Worm (Caenorhabditis elegans) whole organism, L4 larva: ENCODE data around the gene col-151.
A peak's percentile ranks its signal among the peaks of the same experiment; 100 is the strongest.

ENCODE experiments used
- D1046.2 ChIP-seq: fragments of 200-800 bp; sonication (Bioruptor generic); IDR thresholded peaks from 2 replicates; pipeline ENCODE4 v1.3.6; 2022; ENCODE audit warnings: missing genetic modification characterization, missing compliant biosample characterization
- F26F4.8 ChIP-seq: fragments of 200-800 bp; sonication (Bioruptor generic); conservative IDR thresholded peaks from 2 replicates; pipeline ENCODE4 v1.3.6; 2022; ENCODE audit warnings: missing genetic modification characterization, missing compliant biosample characterization
- F49E8.2 ChIP-seq: sonication (generic microtip); optimal IDR thresholded peaks from 2 replicates; lab custom pipeline; 2016; ENCODE audit warnings: missing compliant biosample characterization, mild to moderate bottlenecking, missing genetic modification characterization, borderline replicate concordance
- R02D3.7 ChIP-seq: fragments of 150-350 bp; sonication (generic microtip); optimal IDR thresholded peaks from 3 replicates; lab custom pipeline; 2014; ENCODE audit warnings: missing biosample characterization, missing genetic modification characterization
- T20F7.1 ChIP-seq: fragments of 200-800 bp; sonication (Bioruptor generic); optimal IDR thresholded peaks from 2 replicates; lab custom pipeline; 2018; ENCODE audit warnings: mild to moderate bottlenecking, missing genetic modification characterization, missing compliant biosample characterization
- Y105C5A.15 ChIP-seq: fragments of 200-800 bp; sonication (Bioruptor generic); IDR thresholded peaks from 2 replicates; pipeline ENCODE4 v1.3.6; 2022; ENCODE audit warnings: missing genetic modification characterization, missing compliant biosample characterization
- Y48G9A.11 ChIP-seq: fragments of 200-800 bp; sonication (Bioruptor generic); IDR thresholded peaks from 2 replicates; pipeline ENCODE4 v1.3.6; 2022; ENCODE audit warnings: missing genetic modification reagents, missing genetic modification characterization, missing compliant biosample characterization
- ZK337.2 ChIP-seq: fragments of 200-800 bp; sonication (Bioruptor generic); IDR thresholded peaks from 2 replicates; pipeline ENCODE4 v1.3.6; 2022; ENCODE audit warnings: missing genetic modification reagents, missing genetic modification characterization, missing compliant biosample characterization
- ama-1 ChIP-seq: fragments of 150-350 bp; optimal IDR thresholded peaks from 2 replicates; lab custom pipeline; 2014; ENCODE audit warnings: inconsistent platforms, mixed read lengths
- ceh-20 ChIP-seq: fragments of 200-800 bp; sonication (Bioruptor generic); IDR thresholded peaks from 2 replicates; pipeline ENCODE4 v1.3.6; 2022; ENCODE audit warnings: missing genetic modification reagents, missing genetic modification characterization, missing compliant biosample characterization
- ceh-44 ChIP-seq: fragments of 200-800 bp; sonication (Bioruptor generic); IDR thresholded peaks from 2 replicates; pipeline ENCODE4 v1.3.6; 2022; ENCODE audit warnings: missing genetic modification reagents, missing genetic modification characterization, missing compliant biosample characterization
- ceh-82 ChIP-seq: sonication (generic microtip); optimal IDR thresholded peaks from 2 replicates; lab custom pipeline; 2017; ENCODE audit warnings: missing biosample characterization, missing genetic modification characterization
- ces-1 ChIP-seq: fragments of 150-350 bp; sonication (generic microtip); optimal IDR thresholded peaks from 4 replicates; lab custom pipeline; 2014; ENCODE audit warnings: missing biosample characterization, missing genetic modification reagents, missing genetic modification characterization
- daf-16 ChIP-seq, 3 experiments: sonication (generic microtip); optimal IDR thresholded peaks; 2 replicates each; lab custom pipeline; 2016 to 2017; ENCODE audit warnings: missing genetic modification characterization in 3 of 3, missing genetic modification reagents in 3 of 3, mild to moderate bottlenecking in 2 of 3, missing compliant biosample characterization in 2 of 3, missing biosample characterization in 1 of 3, moderate library complexity in 1 of 3
- daf-19 ChIP-seq: fragments of 200-800 bp; sonication (Bioruptor generic); conservative IDR thresholded peaks from 2 replicates; pipeline ENCODE4 v1.3.6; 2022; ENCODE audit warnings: missing genetic modification characterization, missing compliant biosample characterization
- dmd-6 ChIP-seq: fragments of 200-800 bp; sonication (Bioruptor generic); IDR thresholded peaks from 2 replicates; pipeline ENCODE4 v1.3.6; 2022; ENCODE audit warnings: missing genetic modification reagents, missing genetic modification characterization, missing compliant biosample characterization
- dmd-8 ChIP-seq: fragments of 200-800 bp; sonication (Bioruptor generic); IDR thresholded peaks from 2 replicates; pipeline ENCODE4 v1.3.6; 2022; ENCODE audit warnings: missing genetic modification characterization, missing compliant biosample characterization
- duxl-1 ChIP-seq: sonication (generic microtip); optimal IDR thresholded peaks from 2 replicates; lab custom pipeline; 2016; ENCODE audit warnings: mild to moderate bottlenecking, missing genetic modification characterization, moderate library complexity, missing compliant biosample characterization; ENCODE audit not compliant: poor library complexity
- egl-27 ChIP-seq: sonication (generic microtip); optimal IDR thresholded peaks from 3 replicates; lab custom pipeline; 2017; ENCODE audit warnings: missing biosample characterization, missing genetic modification reagents, missing genetic modification characterization
- fkh-10 ChIP-seq: fragments of 150-350 bp; optimal IDR thresholded peaks from 2 replicates; lab custom pipeline; 2014; ENCODE audit warnings: missing biosample characterization, missing genetic modification reagents, missing genetic modification characterization
- gei-8 ChIP-seq: fragments of 200-800 bp; sonication (Bioruptor generic); optimal IDR thresholded peaks from 2 replicates; lab custom pipeline; 2018; ENCODE audit warnings: mild to moderate bottlenecking, missing genetic modification characterization, missing compliant biosample characterization
- hlh-11 ChIP-seq: fragments of 200-800 bp; sonication (Bioruptor generic); optimal IDR thresholded peaks from 2 replicates; lab custom pipeline; 2018; ENCODE audit warnings: mild to moderate bottlenecking, missing genetic modification characterization, missing compliant biosample characterization
- hlh-30 ChIP-seq: sonication (generic microtip); optimal IDR thresholded peaks from 2 replicates; lab custom pipeline; 2017; ENCODE audit warnings: antibody characterized with exemption, mild to moderate bottlenecking, missing genetic modification characterization, missing compliant biosample characterization; ENCODE audit not compliant: insufficient read depth
- lin-39 ChIP-seq: fragments of 150-350 bp; optimal IDR thresholded peaks from 2 replicates; lab custom pipeline; 2014; ENCODE audit warnings: missing biosample characterization, missing genetic modification reagents, missing genetic modification characterization
- madf-9 ChIP-seq: fragments of 200-800 bp; sonication (Bioruptor generic); conservative IDR thresholded peaks from 2 replicates; pipeline ENCODE4 v1.3.6; 2022; ENCODE audit warnings: missing genetic modification reagents, missing genetic modification characterization, missing compliant biosample characterization
- mdt-29 ChIP-seq: fragments of 200-800 bp; sonication (Bioruptor generic); IDR thresholded peaks from 2 replicates; pipeline ENCODE4 v1.3.6; 2022; ENCODE audit warnings: missing genetic modification reagents, missing genetic modification characterization, missing compliant biosample characterization
- nhr-10 ChIP-seq: fragments of 150-350 bp; optimal IDR thresholded peaks from 2 replicates; lab custom pipeline; 2014; ENCODE audit warnings: missing biosample characterization, missing genetic modification characterization
- nhr-102 ChIP-seq: sonication (generic microtip); optimal IDR thresholded peaks from 2 replicates; lab custom pipeline; 2016; ENCODE audit warnings: mild to moderate bottlenecking, missing genetic modification characterization, moderate library complexity, missing compliant biosample characterization
- nhr-111 ChIP-seq: fragments of 200-800 bp; sonication (Bioruptor generic); optimal IDR thresholded peaks from 2 replicates; lab custom pipeline; 2018; ENCODE audit warnings: mild to moderate bottlenecking, missing genetic modification characterization, missing compliant biosample characterization
- nhr-28 ChIP-seq: fragments of 150-350 bp; optimal IDR thresholded peaks from 2 replicates; lab custom pipeline; 2014; ENCODE audit warnings: missing biosample characterization, missing genetic modification characterization
- nhr-42 ChIP-seq: fragments of 200-800 bp; sonication (Bioruptor generic); IDR thresholded peaks from 2 replicates; pipeline ENCODE4 v1.3.6; 2022; ENCODE audit warnings: missing genetic modification characterization, missing compliant biosample characterization
- nhr-48 ChIP-seq: sonication (generic microtip); optimal IDR thresholded peaks from 2 replicates; lab custom pipeline; 2016; ENCODE audit warnings: mild to moderate bottlenecking, missing genetic modification characterization, missing compliant biosample characterization
- pha-4 ChIP-seq, 2 experiments: fragments of 150-350 bp in 1 of 2; fragments of 200-800 bp in 1 of 2; sonication (Bioruptor generic) in 1 of 2; IDR thresholded peaks in 1 of 2; optimal IDR thresholded peaks in 1 of 2; 2 replicates each; pipeline versions ENCODE4 v1.3.6 to Lab custom; 2014 to 2022; ENCODE audit warnings: missing genetic modification characterization in 2 of 2, missing genetic modification reagents in 2 of 2, missing biosample characterization in 1 of 2, missing compliant biosample characterization in 1 of 2
- php-3 ChIP-seq: fragments of 200-800 bp; sonication (Bioruptor generic); IDR thresholded peaks from 2 replicates; pipeline ENCODE4 v1.3.6; 2022; ENCODE audit warnings: missing genetic modification reagents, missing genetic modification characterization, missing compliant biosample characterization
- pqm-1 ChIP-seq: sonication (generic microtip); optimal IDR thresholded peaks from 2 replicates; lab custom pipeline; 2017; ENCODE audit warnings: missing biosample characterization, missing genetic modification characterization
- saeg-2 ChIP-seq: fragments of 200-800 bp; sonication (Bioruptor generic); IDR thresholded peaks from 2 replicates; pipeline ENCODE4 v1.3.6; 2022; ENCODE audit warnings: missing genetic modification reagents, missing genetic modification characterization, missing compliant biosample characterization
- sdz-12 ChIP-seq: fragments of 200-800 bp; sonication (Bioruptor generic); optimal IDR thresholded peaks from 2 replicates; lab custom pipeline; 2018; ENCODE audit warnings: mild to moderate bottlenecking, missing genetic modification characterization, missing compliant biosample characterization
- set-16 ChIP-seq: fragments of 200-800 bp; sonication (Bioruptor generic); IDR thresholded peaks from 2 replicates; pipeline ENCODE4 v1.3.6; 2022; ENCODE audit warnings: missing genetic modification reagents, missing genetic modification characterization, missing compliant biosample characterization
- skn-1 ChIP-seq: fragments of 150-350 bp; optimal IDR thresholded peaks from 2 replicates; lab custom pipeline; 2014; ENCODE audit warnings: missing biosample characterization, missing genetic modification characterization
- tra-1 ChIP-seq: fragments of 200-800 bp; sonication (Bioruptor generic); IDR thresholded peaks from 2 replicates; pipeline ENCODE4 v1.3.6; 2022; ENCODE audit warnings: missing genetic modification reagents, missing genetic modification characterization, missing compliant biosample characterization
- unc-130 ChIP-seq: sonication (generic microtip); optimal IDR thresholded peaks from 2 replicates; lab custom pipeline; 2016; ENCODE audit warnings: missing genetic modification reagents, missing genetic modification characterization, missing compliant biosample characterization
- unc-39 ChIP-seq: sonication (generic microtip); optimal IDR thresholded peaks from 2 replicates; lab custom pipeline; 2017; ENCODE audit warnings: missing biosample characterization, missing genetic modification characterization
- unc-62 ChIP-seq, 3 experiments: fragments of 150-350 bp in 1 of 3; sonication (generic microtip); optimal IDR thresholded peaks in 2 of 3; peaks in 1 of 3; 1 replicate in 1 of 3; 2 replicates in 2 of 3; lab custom pipeline; 2014 to 2017; ENCODE audit warnings: missing biosample characterization in 3 of 3, missing genetic modification characterization in 3 of 3, missing genetic modification reagents in 3 of 3, missing genotype in 1 of 3
- zip-11 ChIP-seq: fragments of 200-800 bp; sonication (Bioruptor generic); IDR thresholded peaks from 2 replicates; pipeline ENCODE4 v1.3.6; 2022; ENCODE audit warnings: missing genetic modification characterization, missing compliant biosample characterization
- zip-2 ChIP-seq: fragments of 150-350 bp; optimal IDR thresholded peaks from 2 replicates; lab custom pipeline; 2014; ENCODE audit warnings: missing biosample characterization, missing genetic modification characterization
- ztf-11 ChIP-seq: fragments of 150-350 bp; optimal IDR thresholded peaks from 2 replicates; lab custom pipeline; 2014; ENCODE audit warnings: missing biosample characterization, missing genetic modification characterization

The col-151 gene

ce11 chrV:10433721-10434120 lies 38.7 kb upstream of the col-151 start, which contains the start of gene Y32F6A.4:
Gene Y32F6A.4, minus strand, starts transcription at chrV:10434067.
- no peak for TF ChIP-seq zip-2 (tag; lab: Kevin White, UChicago)
- TF ChIP-seq pqm-1 (tag; lab: Kevin White, UChicago) = peak; percentile 69
- TF ChIP-seq hlh-11 (tag; lab: Kevin White, UChicago) = peak; percentile 15
- no peak for TF ChIP-seq unc-130
- TF ChIP-seq daf-16 (GFP tag; optimal IDR thresholded peaks at IDR 0.05; lab: Kevin White, UChicago) = no peak
- peak; percentile 45 for TF ChIP-seq daf-16 (tag; optimal IDR thresholded peaks at IDR 0.05; lab: Kevin White, UChicago)
- no peak for TF ChIP-seq set-16 (GFP tag; lab: Robert Waterston, UW)
- TF ChIP-seq unc-62 (GFP tag; optimal IDR thresholded peaks at IDR 0.05 in 1 of 2; lab: Kevin White, UChicago) = peak in 1 of 2 experiments; percentile 81
- no peak for TF ChIP-seq unc-62 (tag; optimal IDR thresholded peaks at IDR 0.05; lab: Kevin White, UChicago)
- no peak for TF ChIP-seq lin-39 (tag; lab: Kevin White, UChicago)
- no peak for TF ChIP-seq Y48G9A.11
- no peak for TF ChIP-seq ces-1 (GFP tag; lab: Kevin White, UChicago)
- TF ChIP-seq ceh-20 (GFP tag; lab: Robert Waterston, UW) = no peak
- TF ChIP-seq tra-1 (GFP tag; lab: Robert Waterston, UW) = no peak
- no peak for TF ChIP-seq unc-39 (tag; lab: Kevin White, UChicago)
- peak; percentile 39 for TF ChIP-seq nhr-28
- TF ChIP-seq php-3 (GFP tag; lab: Robert Waterston, UW) = peak; percentile 17; the same call in 1 of the 2 replicates
- TF ChIP-seq dmd-6 (GFP tag; lab: Robert Waterston, UW) = peak; percentile 41; the same call in 1 of the 2 replicates
- TF ChIP-seq R02D3.7 (tag; lab: Kevin White, UChicago) = no peak

- no peak for TF ChIP-seq unc-39 (tag; lab: Kevin White, UChicago)
- no peak for TF ChIP-seq egl-27 (tag; lab: Kevin White, UChicago)
- TF ChIP-seq sdz-12 = no peak
- no peak for TF ChIP-seq T20F7.1 (GFP tag; lab: Kevin White, UChicago)
- no peak for TF ChIP-seq fkh-10 (GFP tag; lab: Kevin White, UChicago)
- no peak for TF ChIP-seq ceh-82 (tag; lab: Kevin White, UChicago)
- peak; percentile 74 for TF ChIP-seq hlh-11 (tag; lab: Kevin White, UChicago)
- no peak for TF ChIP-seq F49E8.2
- TF ChIP-seq nhr-48 = no peak
- TF ChIP-seq ztf-11 = no peak
- no peak for TF ChIP-seq gei-8 (GFP tag; lab: Kevin White, UChicago)
- no peak for TF ChIP-seq ama-1 (lab: Kevin White, UChicago)
- no peak for TF ChIP-seq lin-39 (tag; lab: Kevin White, UChicago)
- TF ChIP-seq dmd-6 (GFP tag; lab: Robert Waterston, UW) = peak; percentile 89
- TF ChIP-seq daf-19 (GFP tag; lab: Robert Waterston, UW) = no peak
- no peak for TF ChIP-seq nhr-111
- no peak for TF ChIP-seq unc-62 (GFP tag; optimal IDR thresholded peaks at IDR 0.05 in 1 of 2; lab: Kevin White, UChicago)
- TF ChIP-seq unc-62 (tag; optimal IDR thresholded peaks at IDR 0.05; lab: Kevin White, UChicago) = no peak
- TF ChIP-seq nhr-102 (tag; lab: Kevin White, UChicago) = no peak
- TF ChIP-seq ZK337.2 (GFP tag; lab: Robert Waterston, UW) = no peak
- TF ChIP-seq nhr-28 = peak; percentile 87
- TF ChIP-seq dmd-8 = no peak
- TF ChIP-seq D1046.2 (GFP tag; lab: Robert Waterston, UW) = no peak
- TF ChIP-seq zip-11 (GFP tag; lab: Robert Waterston, UW) = no peak
- TF ChIP-seq skn-1 (tag; lab: Kevin White, UChicago) = no peak
- no peak for TF ChIP-seq set-16 (GFP tag; lab: Robert Waterston, UW)
- TF ChIP-seq duxl-1 (tag; lab: Kevin White, UChicago) = no peak
- no peak for TF ChIP-seq zip-2 (tag; lab: Kevin White, UChicago)
- TF ChIP-seq mdt-29 = no peak
- peak; percentile 31 for TF ChIP-seq hlh-30 (tag; lab: Kevin White, UChicago)
- no peak for TF ChIP-seq nhr-10 (tag; lab: Kevin White, UChicago)
- TF ChIP-seq saeg-2 (GFP tag; lab: Robert Waterston, UW) = no peak
- no peak for TF ChIP-seq F26F4.8 (GFP tag; lab: Robert Waterston, UW)
- TF ChIP-seq madf-9 (GFP tag; lab: Robert Waterston, UW) = no peak
- TF ChIP-seq pha-4 (GFP tag; IDR thresholded peaks at IDR 0.05; lab: Robert Waterston, UW) = peak; percentile 34; the same call in 1 of the 2 replicates
- no peak for TF ChIP-seq pha-4 (tag; optimal IDR thresholded peaks at IDR 0.05; lab: Kevin White, UChicago)
- no peak for TF ChIP-seq Y105C5A.15 (GFP tag; lab: Robert Waterston, UW)
- TF ChIP-seq ceh-44 (GFP tag; lab: Robert Waterston, UW) = no peak
- TF ChIP-seq ceh-20 (GFP tag; lab: Robert Waterston, UW) = 0 out of 2 replicates have a peak, but pooled peaks have one; percentile 17
- no peak for TF ChIP-seq nhr-42 (GFP tag; lab: Robert Waterston, UW)
These were observed 37.6 kb upstream of the col-151 start for ce11 chrV:10432607-10433006.
